Fruit fly (Drosophila melanogaster) whole organism, embryonic: Measurements from ENCODE around the gene CG15208.

Experiments used
- Abd-B ChIP-seq: fragments of 200-800 bp; sonication (Bioruptor generic); optimal IDR thresholded peaks from 2 replicates; lab custom pipeline; 2018; ENCODE audit warnings: missing biosample characterization, mild to moderate bottlenecking, missing genetic modification characterization, moderate library complexity
- Aef1 ChIP-seq: fragments of 200-800 bp; sonication (Bioruptor generic); IDR thresholded peaks from 3 replicates; pipeline ENCODE4 v1.3.6; 2022; ENCODE audit warnings: missing biosample characterization, missing genetic modification characterization
- Antp ChIP-seq: fragments of 200-800 bp; sonication (Bioruptor generic); optimal IDR thresholded peaks from 3 replicates; lab custom pipeline; 2016; ENCODE audit warnings: missing biosample characterization, missing genetic modification characterization
- CG10654 ChIP-seq: fragments of 200-800 bp; sonication (Bioruptor generic); optimal IDR thresholded peaks from 2 replicates; lab custom pipeline; 2016; ENCODE audit warnings: missing biosample characterization, missing genetic modification characterization
- CG10979 ChIP-seq: fragments of 200-800 bp; sonication (Bioruptor generic); optimal IDR thresholded peaks from 2 replicates; lab custom pipeline; 2018; ENCODE audit warnings: missing biosample characterization, mild to moderate bottlenecking, missing genetic modification characterization, moderate library complexity
- CG11085 ChIP-seq: fragments of 200-800 bp; sonication (Bioruptor generic); IDR thresholded peaks from 2 replicates; pipeline ENCODE4 v1.3.6; 2022; ENCODE audit warnings: missing biosample characterization, missing genetic modification characterization
- CG12299 ChIP-seq: fragments of 200-800 bp; sonication (Bioruptor generic); optimal IDR thresholded peaks from 2 replicates; lab custom pipeline; 2018; ENCODE audit warnings: missing biosample characterization, mild to moderate bottlenecking, missing genetic modification characterization
- CG12659 ChIP-seq: fragments of 200-800 bp; sonication (Bioruptor generic); optimal IDR thresholded peaks from 3 replicates; lab custom pipeline; 2017; ENCODE audit warnings: mild to moderate bottlenecking, missing biosample characterization, missing genetic modification reagents, missing genetic modification characterization
- CG2712 ChIP-seq: fragments of 200-800 bp; optimal IDR thresholded peaks from 3 replicates; lab custom pipeline; 2019; ENCODE audit warnings: missing biosample characterization, mild to moderate bottlenecking, missing genetic modification characterization, moderate library complexity
- CG32532 ChIP-seq: fragments of 200-800 bp; sonication (Bioruptor generic); IDR thresholded peaks from 2 replicates; pipeline ENCODE4 v1.3.6; 2022; ENCODE audit warnings: missing biosample characterization, missing genetic modification characterization
- CG32772 ChIP-seq: fragments of 200-800 bp; sonication (Bioruptor generic); IDR thresholded peaks from 2 replicates; pipeline ENCODE4 v1.3.6; 2022; ENCODE audit warnings: missing biosample characterization, missing genetic modification characterization
- CG6689 ChIP-seq: fragments of 200-800 bp; sonication (Bioruptor generic); IDR thresholded peaks from 2 replicates; pipeline ENCODE4 v1.3.6; 2022; ENCODE audit warnings: missing biosample characterization, missing genetic modification characterization
- CG7357 ChIP-seq: fragments of 200-800 bp; sonication (Bioruptor generic); IDR thresholded peaks from 3 replicates; pipeline ENCODE4 v1.3.6; 2022; ENCODE audit warnings: missing biosample characterization, missing genetic modification characterization
- CG8388 ChIP-seq: fragments of 200-800 bp; sonication (Bioruptor generic); optimal IDR thresholded peaks from 2 replicates; lab custom pipeline; 2019; ENCODE audit warnings: missing biosample characterization, mild to moderate bottlenecking, missing genetic modification characterization, moderate library complexity
- CG9437 ChIP-seq: fragments of 200-800 bp; sonication (Bioruptor generic); optimal IDR thresholded peaks from 2 replicates; lab custom pipeline; 2018; ENCODE audit warnings: missing biosample characterization, mild to moderate bottlenecking, missing genetic modification characterization
- CG9797 ChIP-seq: fragments of 200-800 bp; sonication (Bioruptor generic); optimal IDR thresholded peaks from 3 replicates; lab custom pipeline; 2018; ENCODE audit warnings: missing biosample characterization, mild to moderate bottlenecking, missing genetic modification characterization
- CG9817 ChIP-seq: fragments of 200-800 bp; sonication (Bioruptor generic); optimal IDR thresholded peaks from 2 replicates; lab custom pipeline; 2018; ENCODE audit warnings: missing biosample characterization, mild to moderate bottlenecking, missing genetic modification characterization, moderate library complexity
- Dbx ChIP-seq: fragments of 200-800 bp; sonication (Bioruptor generic); IDR thresholded peaks from 3 replicates; pipeline ENCODE4 v1.3.6; 2022; ENCODE audit warnings: missing biosample characterization, missing genetic modification characterization
- Deaf1 ChIP-seq: fragments of 200-800 bp; optimal IDR thresholded peaks from 3 replicates; lab custom pipeline; 2019; ENCODE audit warnings: missing biosample characterization, mild to moderate bottlenecking, missing genetic modification characterization, moderate library complexity
- Elba2 ChIP-seq: fragments of 200-800 bp; sonication (Bioruptor generic); optimal IDR thresholded peaks from 3 replicates; lab custom pipeline; 2016; ENCODE audit warnings: missing biosample characterization, missing genetic modification characterization
- Ets97D ChIP-seq: fragments of 200-800 bp; sonication (Bioruptor generic); optimal IDR thresholded peaks from 3 replicates; lab custom pipeline; 2016; ENCODE audit warnings: missing biosample characterization, missing genetic modification characterization
- HLHmδ ChIP-seq: fragments of 200-800 bp; sonication (Bioruptor generic); optimal IDR thresholded peaks from 2 replicates; lab custom pipeline; 2018; ENCODE audit warnings: missing biosample characterization, mild to moderate bottlenecking, missing genetic modification characterization, moderate library complexity
- Jarid2 ChIP-seq: fragments of 200-800 bp; sonication (Bioruptor generic); optimal IDR thresholded peaks from 3 replicates; lab custom pipeline; 2017; ENCODE audit warnings: mild to moderate bottlenecking, missing biosample characterization, missing genetic modification reagents, missing genetic modification characterization
- MBD-R2 ChIP-seq: fragments of 200-800 bp; sonication (Bioruptor generic); IDR thresholded peaks from 2 replicates; pipeline ENCODE4 v1.3.6; 2022; ENCODE audit warnings: missing biosample characterization, missing genetic modification characterization
- Mrtf ChIP-seq: fragments of 200-800 bp; sonication (Bioruptor generic); IDR thresholded peaks from 3 replicates; pipeline ENCODE4 v1.3.6; 2022; ENCODE audit warnings: missing biosample characterization, missing genetic modification characterization
- Rx ChIP-seq: fragments of 200-800 bp; sonication (Bioruptor generic); IDR thresholded peaks from 2 replicates; pipeline ENCODE4 v1.3.6; 2022; ENCODE audit warnings: missing biosample characterization, missing genetic modification characterization
- Sry-β ChIP-seq: fragments of 200-800 bp; sonication (Bioruptor generic); optimal IDR thresholded peaks from 2 replicates; lab custom pipeline; 2018; ENCODE audit warnings: missing biosample characterization, mild to moderate bottlenecking, missing genetic modification characterization, moderate library complexity
- bab2 ChIP-seq: fragments of 200-800 bp; sonication (Bioruptor generic); optimal IDR thresholded peaks from 2 replicates; lab custom pipeline; 2016; ENCODE audit warnings: missing biosample characterization, missing genetic modification characterization
- chinmo ChIP-seq: fragments of 200-800 bp; sonication (Bioruptor generic); IDR thresholded peaks from 4 replicates; pipeline ENCODE4 v1.3.6; 2022; ENCODE audit warnings: missing biosample characterization, missing genetic modification characterization; ENCODE audit not compliant: partially characterized antibody
- chm ChIP-seq: fragments of 200-800 bp; sonication (Bioruptor generic); IDR thresholded peaks from 2 replicates; pipeline ENCODE4 v1.3.6; 2022; ENCODE audit warnings: missing biosample characterization, missing genetic modification characterization
- ci ChIP-seq: fragments of 200-800 bp; sonication (Bioruptor generic); IDR thresholded peaks from 3 replicates; pipeline ENCODE4 v1.3.6; 2022; ENCODE audit warnings: missing biosample characterization, missing genetic modification characterization
- da ChIP-seq: fragments of 200-800 bp; sonication (Bioruptor generic); optimal IDR thresholded peaks from 2 replicates; lab custom pipeline; 2016; ENCODE audit warnings: missing biosample characterization, missing genetic modification characterization
- emc ChIP-seq: fragments of 200-800 bp; sonication (Bioruptor generic); optimal IDR thresholded peaks from 2 replicates; lab custom pipeline; 2016; ENCODE audit warnings: missing biosample characterization, missing genetic modification characterization
- ems ChIP-seq: fragments of 200-800 bp; sonication (Bioruptor generic); optimal IDR thresholded peaks from 3 replicates; lab custom pipeline; 2016; ENCODE audit warnings: missing biosample characterization, missing genetic modification characterization
- en ChIP-seq: fragments of 200-800 bp; sonication (Bioruptor generic); optimal IDR thresholded peaks from 2 replicates; lab custom pipeline; 2016; ENCODE audit warnings: missing biosample characterization, missing genetic modification characterization
- fru ChIP-seq: fragments of >200 bp; optimal IDR thresholded peaks from 2 replicates; lab custom pipeline; 2017
- kah ChIP-seq: fragments of 200-800 bp; sonication (Bioruptor generic); optimal IDR thresholded peaks from 2 replicates; lab custom pipeline; 2018; ENCODE audit warnings: missing biosample characterization, mild to moderate bottlenecking, missing genetic modification characterization
- ken ChIP-seq: fragments of 200-800 bp; sonication (Bioruptor generic); IDR thresholded peaks from 3 replicates; pipeline ENCODE4 v1.3.6; 2022; ENCODE audit warnings: missing biosample characterization, missing genetic modification characterization
- peb ChIP-seq: fragments of 200-800 bp; sonication (Bioruptor generic); IDR thresholded peaks from 2 replicates; pipeline ENCODE4 v1.3.6; 2022; ENCODE audit warnings: missing biosample characterization, missing genetic modification characterization
- rib ChIP-seq: fragments of 200-800 bp; sonication (Bioruptor generic); IDR thresholded peaks from 2 replicates; pipeline ENCODE4 v1.3.6; 2022; ENCODE audit warnings: missing biosample characterization, missing genetic modification characterization
- row ChIP-seq: fragments of 200-800 bp; sonication (Bioruptor generic); IDR thresholded peaks from 3 replicates; pipeline ENCODE4 v1.3.6; 2022; ENCODE audit warnings: missing biosample characterization, missing genetic modification characterization
- sd ChIP-seq: fragments of 200-800 bp; sonication (Bioruptor generic); optimal IDR thresholded peaks from 3 replicates; lab custom pipeline; 2018; ENCODE audit warnings: missing biosample characterization, mild to moderate bottlenecking, missing genetic modification characterization, moderate library complexity
- sens ChIP-seq: fragments of 200-800 bp; sonication (Bioruptor generic); peaks from one replicate; lab custom pipeline; 2016; ENCODE audit warnings: missing biosample characterization, missing genetic modification characterization
- slp2 ChIP-seq: fragments of 200-800 bp; sonication (Bioruptor generic); optimal IDR thresholded peaks from 2 replicates; lab custom pipeline; 2016; ENCODE audit warnings: missing biosample characterization, missing genetic modification characterization
- sob ChIP-seq: fragments of 200-800 bp; sonication (Bioruptor generic); IDR thresholded peaks from 2 replicates; pipeline ENCODE4 v1.3.6; 2022; ENCODE audit warnings: missing biosample characterization, missing genetic modification characterization
- sqz ChIP-seq: fragments of 200-800 bp; sonication (Bioruptor generic); optimal IDR thresholded peaks from 3 replicates; lab custom pipeline; 2018; ENCODE audit warnings: missing biosample characterization, mild to moderate bottlenecking, missing genetic modification characterization
- tap ChIP-seq: fragments of 200-800 bp; optimal IDR thresholded peaks from 3 replicates; lab custom pipeline; 2019; ENCODE audit warnings: missing biosample characterization, mild to moderate bottlenecking, missing genetic modification characterization, moderate library complexity
- tgo ChIP-seq: fragments of 200-800 bp; sonication (Bioruptor generic); IDR thresholded peaks from 3 replicates; pipeline ENCODE4 v1.3.6; 2022; ENCODE audit warnings: missing biosample characterization, missing genetic modification characterization
- unc-4 ChIP-seq: fragments of 200-800 bp; sonication (Bioruptor generic); IDR thresholded peaks from 2 replicates; pipeline ENCODE4 v1.3.6; 2022; ENCODE audit warnings: missing biosample characterization, missing genetic modification characterization; ENCODE audit not compliant: partially characterized antibody
- usp ChIP-seq: fragments of >200 bp; optimal IDR thresholded peaks from 2 replicates; lab custom pipeline; 2017; ENCODE audit warnings: missing biosample characterization, missing genetic modification characterization
- wek ChIP-seq: fragments of 200-800 bp; sonication (Bioruptor generic); optimal IDR thresholded peaks from 3 replicates; lab custom pipeline; 2018; ENCODE audit warnings: missing biosample characterization, mild to moderate bottlenecking, missing genetic modification characterization, moderate library complexity
- zen2 ChIP-seq: fragments of 200-800 bp; sonication (Bioruptor generic); IDR thresholded peaks from 3 replicates; pipeline ENCODE4 v1.3.6; 2022; ENCODE audit warnings: missing biosample characterization, missing genetic modification characterization; ENCODE audit not compliant: partially characterized antibody

Gene CG15208

dm6 chrX:10930553-10931092 is 30.9 kb downstream of the CG15208 start, which contains the start of gene Myo10A (continued):
- no peak for TF ChIP-seq tgo
- TF ChIP-seq Antp, result no peak
- TF ChIP-seq sens (GFP tag; lab: Kevin White, UChicago), result peak; percentile 73
- TF ChIP-seq peb (GFP tag; lab: Robert Waterston, UW), result no peak
- TF ChIP-seq sqz (GFP tag; lab: Kevin White, UChicago), result peak; percentile 50
- TF ChIP-seq CG12299 (tag; lab: Kevin White, UChicago), result no peak
- TF ChIP-seq CG2712 (tag; lab: Kevin White, UChicago), result no peak
- TF ChIP-seq unc-4, result 0 out of 2 replicates have a peak, but pooled peaks have one; percentile 13
- TF ChIP-seq ems (GFP tag; lab: Kevin White, UChicago), result no peak
- TF ChIP-seq CG6689 (GFP tag; lab: Robert Waterston, UW), result no peak
- no peak for TF ChIP-seq fru
- no peak for TF ChIP-seq ken (GFP tag; lab: Robert Waterston, UW)
- TF ChIP-seq kah (GFP tag; lab: Kevin White, UChicago), result no peak
- no peak for TF ChIP-seq usp (GFP tag; lab: Kevin White, UChicago)
- no peak for TF ChIP-seq CG9437 (GFP tag; lab: Kevin White, UChicago)
- no peak for TF ChIP-seq Ets97D
- peak; percentile 81 for TF ChIP-seq Elba2
- no peak for TF ChIP-seq zen2 (GFP tag; lab: Robert Waterston, UW)
- TF ChIP-seq rib (GFP tag; lab: Robert Waterston, UW), result no peak
- peak; percentile 39; the same call in 1 of the 3 replicates for TF ChIP-seq ci (GFP tag; lab: Robert Waterston, UW)
- no peak for TF ChIP-seq MBD-R2
- TF ChIP-seq Jarid2, result peak; percentile 69
- TF ChIP-seq CG10654, result no peak
- no peak for TF ChIP-seq Deaf1 (tag; lab: Kevin White, UChicago)
- TF ChIP-seq Abd-B (GFP tag; lab: Kevin White, UChicago), result no peak
- TF ChIP-seq CG12659 (GFP tag; lab: Kevin White, UChicago), result no peak
- no peak for TF ChIP-seq wek (GFP tag; lab: Kevin White, UChicago)
- no peak for TF ChIP-seq CG10979 (tag; lab: Kevin White, UChicago)
- no peak for TF ChIP-seq CG7357
- no peak for TF ChIP-seq CG9797 (GFP tag; lab: Kevin White, UChicago)
- TF ChIP-seq emc, result no peak
- TF ChIP-seq CG9817 (tag; lab: Kevin White, UChicago), result no peak
- no peak for TF ChIP-seq en (GFP tag; lab: Kevin White, UChicago)
- no peak for TF ChIP-seq Sry-β
- no peak for TF ChIP-seq bab2 (GFP tag; lab: Kevin White, UChicago)
- 0 out of 2 replicates have a peak, but pooled peaks have one; percentile 28 for TF ChIP-seq chm (GFP tag; lab: Robert Waterston, UW)
- TF ChIP-seq tap, result no peak
- TF ChIP-seq row (GFP tag; lab: Robert Waterston, UW), result peak; percentile 27; the same call in 1 of the 3 replicates
- TF ChIP-seq da (GFP tag; lab: Kevin White, UChicago), result no peak
- TF ChIP-seq HLHmδ (GFP tag; lab: Kevin White, UChicago), result peak; percentile 48
- TF ChIP-seq Aef1 (GFP tag; lab: Robert Waterston, UW), result no peak
- no peak for TF ChIP-seq CG32772 (GFP tag; lab: Robert Waterston, UW)
- no peak for TF ChIP-seq CG11085 (GFP tag; lab: Robert Waterston, UW)
- TF ChIP-seq slp2 (GFP tag; lab: Kevin White, UChicago), result no peak
- peak; percentile 59 for TF ChIP-seq sd (tag; lab: Kevin White, UChicago)
- 0 out of 3 replicates have a peak, but pooled peaks have one; percentile 18 for TF ChIP-seq Dbx (GFP tag; lab: Robert Waterston, UW)
- TF ChIP-seq Mrtf (GFP tag; lab: Robert Waterston, UW), result no peak
- TF ChIP-seq CG32532 (GFP tag; lab: Robert Waterston, UW), result 0 out of 2 replicates have a peak, but pooled peaks have one; percentile 29
- no peak for TF ChIP-seq CG8388 (GFP tag; lab: Kevin White, UChicago)
- no peak for TF ChIP-seq Rx (GFP tag; lab: Robert Waterston, UW)
- TF ChIP-seq sob (GFP tag; lab: Robert Waterston, UW), result no peak
- TF ChIP-seq chinmo, result 0 out of 4 replicates have a peak, but pooled peaks have one; percentile 57
